Fruit fly (Drosophila melanogaster): ENCODE results near the gene CG32576.
A peak's percentile ranks its signal among the peaks of the same experiment; 100 is the strongest.

The CG32576 gene

DNA sequence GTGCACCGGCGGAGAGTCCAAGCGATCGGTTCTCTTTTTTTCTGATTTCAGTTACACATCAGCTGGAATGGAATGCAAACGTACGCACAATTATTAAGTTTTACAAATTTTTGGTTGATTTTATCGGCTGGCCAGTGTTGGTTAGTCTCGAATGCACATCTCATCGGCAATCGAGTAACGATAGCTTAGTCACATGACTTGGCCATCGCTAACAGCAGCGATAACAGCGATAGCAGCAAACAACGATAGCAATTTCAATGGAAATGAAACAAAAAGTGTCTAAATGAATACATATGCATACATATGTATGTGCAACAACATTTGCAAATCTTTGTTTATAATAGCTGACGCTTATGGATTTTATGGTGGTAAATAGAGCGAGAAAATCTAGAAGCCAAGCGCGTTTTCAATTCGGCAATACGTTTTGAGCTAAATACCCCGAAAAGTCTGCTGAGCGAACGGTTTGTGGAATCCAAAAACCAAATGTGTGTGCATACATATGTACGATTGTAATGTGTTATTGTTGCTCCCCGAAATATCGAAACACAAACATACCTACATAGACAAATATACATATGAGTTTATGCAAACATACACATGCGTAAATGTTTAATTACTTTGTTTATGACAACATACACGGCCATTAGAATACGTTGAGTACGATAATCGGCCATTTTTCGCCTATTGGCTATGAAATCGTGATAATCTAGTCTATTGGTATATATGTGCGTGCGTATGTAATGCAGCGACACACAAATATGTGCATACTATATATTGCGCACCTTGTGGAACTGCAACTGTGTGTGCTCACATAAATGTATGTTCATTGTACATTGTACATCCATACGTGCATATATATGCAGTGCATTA is 8.3 kb upstream of the CG32576 start, which contains the start of gene CG3632 (continued):
- TF ChIP-seq CG8290 (GFP tag; optimal IDR thresholded peaks at IDR 0.05) (peak; percentile 17), CG8290 (tag; optimal IDR thresholded peaks at IDR 0.05) (peak in 1 of 2 experiments; percentile 81), HLH3B (GFP tag; IDR thresholded peaks at IDR 0.05) (no peak), CG12744 (GFP tag; optimal IDR thresholded peaks at IDR 0.05) (peak; percentile 27), Dll (GFP tag; IDR thresholded peaks at IDR 0.05; ENCODE audit: partially characterized antibody) (peak; percentile 65; the same call in 3 of the 4 replicates), CG8359 (GFP tag; optimal IDR thresholded peaks at IDR 0.05; ENCODE audit: borderline replicate concordance) (no peak), CG17829 (tag; optimal IDR thresholded peaks at IDR 0.05) (peak; percentile 8), pros (GFP tag; optimal IDR thresholded peaks at IDR 0.05) (no peak), bigmax (GFP tag; optimal IDR thresholded peaks at IDR 0.05) (peak; percentile 53), cas (GFP tag; IDR thresholded peaks at IDR 0.05) (no peak), MESR4 (GFP tag; optimal IDR thresholded peaks at IDR 0.05) (peak; percentile 63), run (tag; optimal IDR thresholded peaks at IDR 0.05) (no peak), Taf1 (GFP tag; IDR thresholded peaks at IDR 0.05) (no peak), slbo (GFP tag; IDR thresholded peaks at IDR 0.05) (peak; percentile 63; the same call in 1 of the 2 replicates), odd (GFP tag; optimal IDR thresholded peaks at IDR 0.05) (no peak), hth (optimal IDR thresholded peaks at IDR 0.05) (no peak), GATAe (GFP tag; conservative IDR thresholded peaks at IDR 0.05) (no peak), Fer1 (GFP tag; optimal IDR thresholded peaks at IDR 0.05) (no peak), Atf6 (GFP tag; IDR thresholded peaks at IDR 0.05) (no peak; the same call in 1 of the 2 replicates), CG15514 (GFP tag; optimal IDR thresholded peaks at IDR 0.05) (peak; percentile 79), CG31365 (tag; optimal IDR thresholded peaks at IDR 0.05) (no peak), row (GFP tag; IDR thresholded peaks at IDR 0.05) (peak; percentile 46), ssp (GFP tag; IDR thresholded peaks at IDR 0.05) (peak; percentile 30; the same call in 1 of the 2 replicates), CG3065 (GFP tag; optimal IDR thresholded peaks at IDR 0.05) (no peak), CG14050 (GFP tag; IDR thresholded peaks at IDR 0.05) (no peak), Asciz (GFP tag; optimal IDR thresholded peaks at IDR 0.05) (no peak), CG2889 (GFP tag; IDR thresholded peaks at IDR 0.05) (no peak), jing (GFP tag; optimal IDR thresholded peaks at IDR 0.05) (no peak), Dip3 (GFP tag; optimal IDR thresholded peaks at IDR 0.05) (no peak), Eip74EF (GFP tag; optimal IDR thresholded peaks at IDR 0.05) (no peak), CG14667 (GFP tag; IDR thresholded peaks at IDR 0.05) (no peak), lab (GFP tag; optimal IDR thresholded peaks at IDR 0.05) (no peak), Rfx (GFP tag; IDR thresholded peaks at IDR 0.05) (peak; percentile 79), cg (GFP tag; optimal IDR thresholded peaks at IDR 0.05) (peak; percentile 85), ara (GFP tag; IDR thresholded peaks at IDR 0.05) (no peak), CG9609 (GFP tag; optimal IDR thresholded peaks at IDR 0.05) (peak; percentile 49), grau (tag; optimal IDR thresholded peaks at IDR 0.05) (peak; percentile 20), CG15011 (GFP tag; optimal IDR thresholded peaks at IDR 0.05) (no peak), ac (GFP tag; optimal IDR thresholded peaks at IDR 0.05) (no peak), CG6272 (GFP tag; IDR thresholded peaks at IDR 0.05) (peak; percentile 50), Awh (GFP tag; IDR thresholded peaks at IDR 0.05) (no peak), CG7963 (GFP tag; IDR thresholded peaks at IDR 0.05; ENCODE audit: partially characterized antibody) (peak; percentile 89), Xrp1 (GFP tag; IDR thresholded peaks at IDR 0.05) (peak; percentile 54; the same call in 1 of the 2 replicates), CG30020 (tag; optimal IDR thresholded peaks at IDR 0.05) (peak; percentile 90), CG10321 (GFP tag; IDR thresholded peaks at IDR 0.05) (no peak), chn (GFP tag; optimal IDR thresholded peaks at IDR 0.05) (peak; percentile 60), CG7357 (GFP tag; IDR thresholded peaks at IDR 0.05) (no peak), Sox102F (GFP tag; optimal IDR thresholded peaks at IDR 0.05) (no peak), CG6654 (GFP tag; optimal IDR thresholded peaks at IDR 0.05) (no peak), CG18262 (tag; optimal IDR thresholded peaks at IDR 0.05) (no peak)
